Fruit fly (Drosophila melanogaster) whole organism, wandering third instar larva: ENCODE measurements around the gene CG7970.

ENCODE experiments used
- CG9705 ChIP-seq: fragments of 200-800 bp; sonication (Bioruptor generic); optimal IDR thresholded peaks from 2 replicates; lab custom pipeline; 2018; ENCODE audit warnings: missing biosample characterization, mild to moderate bottlenecking, missing genetic modification characterization
- Dfd ChIP-seq: fragments of >200 bp; optimal IDR thresholded peaks from 2 replicates; lab custom pipeline; 2017; ENCODE audit warnings: missing biosample characterization, missing genetic modification characterization
- OdsH ChIP-seq: fragments of 200-800 bp; sonication (Bioruptor generic); optimal IDR thresholded peaks from 2 replicates; lab custom pipeline; 2016; ENCODE audit warnings: missing biosample characterization, mild to moderate bottlenecking, missing genetic modification characterization
- dmrt93B ChIP-seq: fragments of 200-800 bp; sonication (Bioruptor generic); optimal IDR thresholded peaks from 2 replicates; lab custom pipeline; 2018; ENCODE audit warnings: missing biosample characterization, mild to moderate bottlenecking, missing genetic modification characterization
- h ChIP-seq: fragments of 200-800 bp; sonication (Bioruptor generic); optimal IDR thresholded peaks from 3 replicates; lab custom pipeline; 2016; ENCODE audit warnings: missing biosample characterization, mild to moderate bottlenecking, missing genetic modification characterization
- jim ChIP-seq: fragments of 175-275, 200-325 bp; sonication (Bioruptor generic); optimal IDR thresholded peaks from 2 replicates; lab custom pipeline; 2016; ENCODE audit warnings: missing biosample characterization, mild to moderate bottlenecking, missing genetic modification characterization
- pan ChIP-seq: fragments of >200 bp; optimal IDR thresholded peaks from 2 replicates; lab custom pipeline; 2017
- usp ChIP-seq: fragments of >200 bp; optimal IDR thresholded peaks from 2 replicates; lab custom pipeline; 2017; ENCODE audit warnings: missing biosample characterization, missing genetic modification characterization

- peak; percentile 16 for TF ChIP-seq OdsH (GFP tag; lab: Kevin White, UChicago)
- TF ChIP-seq Dfd (GFP tag; lab: Kevin White, UChicago), result no peak
- no peak for TF ChIP-seq jim (GFP tag; lab: Kevin White, UChicago)
- TF ChIP-seq h (GFP tag; lab: Kevin White, UChicago), result peak; percentile 28
- no peak for TF ChIP-seq CG9705 (GFP tag; lab: Kevin White, UChicago)
- TF ChIP-seq dmrt93B (GFP tag; lab: Kevin White, UChicago), result peak; percentile 13
- no peak for TF ChIP-seq pan (lab: Kevin White, UChicago)
- TF ChIP-seq usp (GFP tag; lab: Kevin White, UChicago), result no peak
These were observed 49.9 kb downstream of the CG7970 start, which contains the start of gene CG13931 for dm6 chr3L:1702367-1702927.
